Worm (Caenorhabditis elegans) whole organism, early embryonic: ENCODE data around the gene ZK550.6.

Experiments
- B0310.2 ChIP-seq: sonication (generic microtip); optimal IDR thresholded peaks from 2 replicates; lab custom pipeline; 2016; ENCODE audit warnings: mild to moderate bottlenecking, missing genetic modification characterization, missing compliant biosample characterization
- F13C5.2 ChIP-seq: sonication (generic microtip); optimal IDR thresholded peaks from 2 replicates; lab custom pipeline; 2017; ENCODE audit warnings: mild to moderate bottlenecking, missing genetic modification characterization, inconsistent platforms, missing compliant biosample characterization
- aly-1 ChIP-seq: sonication (generic microtip); optimal IDR thresholded peaks from 2 replicates; lab custom pipeline; 2016; ENCODE audit warnings: missing genetic modification characterization, missing compliant biosample characterization
- ama-1 ChIP-seq: fragments of 150-350 bp; optimal IDR thresholded peaks from 2 replicates; lab custom pipeline; 2014
- ceh-13 ChIP-seq: fragments of 200-800 bp; sonication (Bioruptor generic); optimal IDR thresholded peaks from 2 replicates; lab custom pipeline; 2018; ENCODE audit warnings: mild to moderate bottlenecking, missing genetic modification characterization, missing compliant biosample characterization
- ceh-36 ChIP-seq: sonication (generic microtip); optimal IDR thresholded peaks from 2 replicates; lab custom pipeline; 2016; ENCODE audit warnings: missing genetic modification characterization, inconsistent platforms, missing compliant biosample characterization
- ets-7 ChIP-seq: sonication (generic microtip); optimal IDR thresholded peaks from 2 replicates; lab custom pipeline; 2016; ENCODE audit warnings: missing genotype, missing genetic modification characterization, missing compliant biosample characterization
- flt-1 ChIP-seq: fragments of 200-800 bp; sonication (Bioruptor generic); IDR thresholded peaks from 2 replicates; pipeline ENCODE4 v1.3.6; 2022; ENCODE audit warnings: missing genetic modification characterization, missing compliant biosample characterization
- hmbx-1 ChIP-seq: sonication (generic microtip); optimal IDR thresholded peaks from 2 replicates; lab custom pipeline; 2016; ENCODE audit warnings: mild to moderate bottlenecking, missing genetic modification characterization, missing compliant biosample characterization
- hmg-4 ChIP-seq: fragments of 200-800 bp; sonication (Bioruptor generic); optimal IDR thresholded peaks from 2 replicates; lab custom pipeline; 2018; ENCODE audit warnings: mild to moderate bottlenecking, missing genetic modification characterization, missing compliant biosample characterization
- hnd-1 ChIP-seq: sonication (generic microtip); optimal IDR thresholded peaks from 2 replicates; lab custom pipeline; 2016; ENCODE audit warnings: missing genetic modification characterization, missing compliant biosample characterization
- pes-1 ChIP-seq: fragments of 200-800 bp; sonication (Bioruptor generic); IDR thresholded peaks from 2 replicates; pipeline ENCODE4 v1.3.6; 2022; ENCODE audit warnings: missing genetic modification reagents, missing genetic modification characterization, missing compliant biosample characterization
- scrt-1 ChIP-seq: fragments of 200-800 bp; sonication (Bioruptor generic); IDR thresholded peaks from 2 replicates; pipeline ENCODE4 v1.3.6; 2022; ENCODE audit warnings: missing genetic modification characterization, missing compliant biosample characterization
- sea-1 ChIP-seq: fragments of 200-800 bp; sonication (Bioruptor generic); conservative IDR thresholded peaks from 2 replicates; pipeline ENCODE4 v1.3.6; 2022; ENCODE audit warnings: missing genetic modification characterization, missing compliant biosample characterization
- tbx-11 ChIP-seq: fragments of 200-800 bp; sonication (Bioruptor generic); IDR thresholded peaks from 2 replicates; pipeline ENCODE4 v1.3.6; 2022; ENCODE audit warnings: missing genetic modification characterization, missing compliant biosample characterization
- tbx-37 ChIP-seq: fragments of 200-800 bp; sonication (Bioruptor generic); conservative IDR thresholded peaks from 2 replicates; pipeline ENCODE4 v1.3.6; 2022; ENCODE audit warnings: missing genetic modification reagents, missing genetic modification characterization, missing compliant biosample characterization
- tra-4 ChIP-seq: sonication (generic microtip); optimal IDR thresholded peaks from 2 replicates; lab custom pipeline; 2017; ENCODE audit warnings: missing genetic modification characterization, missing compliant biosample characterization

The ZK550.6 gene

ce11 chrIV:17248538-17248937, 13.7 kb downstream of the ZK550.6 start:
- TF ChIP-seq F13C5.2 (tag; lab: Kevin White, UChicago) = no peak
- TF ChIP-seq ceh-36 (tag; lab: Kevin White, UChicago) = no peak
- no peak for TF ChIP-seq tbx-37 (GFP tag; lab: Robert Waterston, UW)
- no peak for TF ChIP-seq ama-1 (lab: Kevin White, UChicago)
- TF ChIP-seq scrt-1 (GFP tag; lab: Robert Waterston, UW) = no peak
- no peak for TF ChIP-seq hmbx-1
- TF ChIP-seq aly-1 (tag; lab: Kevin White, UChicago) = no peak
- no peak for TF ChIP-seq ets-7 (tag; lab: Kevin White, UChicago)

- TF ChIP-seq hmg-4 = no peak
- TF ChIP-seq tbx-11 = no peak
- TF ChIP-seq ceh-13 (GFP tag; lab: Kevin White, UChicago) = no peak
- no peak for TF ChIP-seq hnd-1 (tag; lab: Kevin White, UChicago)
- no peak for TF ChIP-seq hmbx-1
- no peak for TF ChIP-seq tra-4
- TF ChIP-seq B0310.2 (tag; lab: Kevin White, UChicago) = no peak
- no peak for TF ChIP-seq ama-1 (lab: Kevin White, UChicago)
- no peak for TF ChIP-seq tbx-37 (GFP tag; lab: Robert Waterston, UW)
- no peak for TF ChIP-seq ceh-36 (tag; lab: Kevin White, UChicago)
These were observed 15.1 kb downstream of the ZK550.6 start for ce11 chrIV:17247184-17247583.

- no peak for TF ChIP-seq ceh-36 (tag; lab: Kevin White, UChicago)
- TF ChIP-seq tbx-11 = no peak
- no peak for TF ChIP-seq scrt-1 (GFP tag; lab: Robert Waterston, UW)
- no peak for TF ChIP-seq hnd-1 (tag; lab: Kevin White, UChicago)
- no peak for TF ChIP-seq ama-1 (lab: Kevin White, UChicago)
- no peak for TF ChIP-seq ceh-13 (GFP tag; lab: Kevin White, UChicago)
- no peak for TF ChIP-seq pes-1 (GFP tag; lab: Robert Waterston, UW)
- TF ChIP-seq aly-1 (tag; lab: Kevin White, UChicago) = no peak
- TF ChIP-seq hmbx-1 = no peak
- TF ChIP-seq tbx-37 (GFP tag; lab: Robert Waterston, UW) = no peak
- TF ChIP-seq tra-4 = no peak
- TF ChIP-seq B0310.2 (tag; lab: Kevin White, UChicago) = no peak
- no peak for TF ChIP-seq F13C5.2 (tag; lab: Kevin White, UChicago)
- TF ChIP-seq sea-1 = no peak
- TF ChIP-seq flt-1 = no peak
- no peak for TF ChIP-seq ets-7 (tag; lab: Kevin White, UChicago)
These were observed 17.1 kb downstream of the ZK550.6 start, which contains the start of gene ZK550.2 for ce11 chrIV:17245200-17245599. TSS of gene ZK550.2 (plus strand) at chrIV:17245584.

- TF ChIP-seq hmg-4 (no peak), sea-1 (no peak), hmbx-1 (no peak), scrt-1 (GFP tag; lab: Robert Waterston, UW) (no peak), flt-1 (no peak), ceh-36 (tag; lab: Kevin White, UChicago) (no peak), pes-1 (GFP tag; lab: Robert Waterston, UW) (no peak), aly-1 (tag; lab: Kevin White, UChicago) (no peak), hnd-1 (tag; lab: Kevin White, UChicago) (no peak), B0310.2 (tag; lab: Kevin White, UChicago) (no peak), ets-7 (tag; lab: Kevin White, UChicago) (no peak)
These were observed 23.3 kb downstream of the ZK550.6 start for ce11 chrIV:17238951-17239350.

ce11 chrIV:17237029-17237428, 25.3 kb downstream of the ZK550.6 start:
- TF ChIP-seq flt-1 (no peak), tra-4 (no peak), aly-1 (tag; lab: Kevin White, UChicago) (no peak), pes-1 (GFP tag; lab: Robert Waterston, UW) (no peak), B0310.2 (tag; lab: Kevin White, UChicago) (no peak), ets-7 (tag; lab: Kevin White, UChicago) (no peak), hmbx-1 (no peak), scrt-1 (GFP tag; lab: Robert Waterston, UW) (no peak), hnd-1 (tag; lab: Kevin White, UChicago) (no peak), ceh-13 (GFP tag; lab: Kevin White, UChicago) (no peak), hmg-4 (no peak), tbx-37 (GFP tag; lab: Robert Waterston, UW) (no peak), ceh-36 (tag; lab: Kevin White, UChicago) (no peak), tbx-11 (no peak)

- TF ChIP-seq ceh-13 (GFP tag; lab: Kevin White, UChicago) = no peak
- TF ChIP-seq tbx-11 = no peak
These were observed 28.8 kb downstream of the ZK550.6 start for ce11 chrIV:17233494-17233893.

ce11 chrIV:17232899-17233298, 29.4 kb downstream of the ZK550.6 start:
- no peak for TF ChIP-seq hmbx-1
- TF ChIP-seq pes-1 (GFP tag; lab: Robert Waterston, UW) = no peak
- no peak for TF ChIP-seq aly-1 (tag; lab: Kevin White, UChicago)
- no peak for TF ChIP-seq tra-4
- TF ChIP-seq tbx-37 (GFP tag; lab: Robert Waterston, UW) = no peak
- no peak for TF ChIP-seq ceh-36 (tag; lab: Kevin White, UChicago)
- TF ChIP-seq sea-1 = no peak
- TF ChIP-seq tbx-11 = no peak
- no peak for TF ChIP-seq F13C5.2 (tag; lab: Kevin White, UChicago)
- TF ChIP-seq scrt-1 (GFP tag; lab: Robert Waterston, UW) = no peak
- no peak for TF ChIP-seq ceh-13 (GFP tag; lab: Kevin White, UChicago)
- no peak for TF ChIP-seq ama-1 (lab: Kevin White, UChicago)
- no peak for TF ChIP-seq flt-1
- TF ChIP-seq hnd-1 (tag; lab: Kevin White, UChicago) = no peak
- TF ChIP-seq hmg-4 = no peak
- no peak for TF ChIP-seq ets-7 (tag; lab: Kevin White, UChicago)

- TF ChIP-seq sea-1 (no peak), B0310.2 (tag; lab: Kevin White, UChicago) (no peak), aly-1 (tag; lab: Kevin White, UChicago) (no peak), tra-4 (no peak), hmg-4 (no peak), scrt-1 (GFP tag; lab: Robert Waterston, UW) (no peak), F13C5.2 (tag; lab: Kevin White, UChicago) (no peak), ets-7 (tag; lab: Kevin White, UChicago) (no peak), pes-1 (GFP tag; lab: Robert Waterston, UW) (no peak), flt-1 (no peak), ama-1 (lab: Kevin White, UChicago) (no peak), ceh-13 (GFP tag; lab: Kevin White, UChicago) (no peak)
These were observed 31.3 kb downstream of the ZK550.6 start, which contains the start of gene npr-32 for ce11 chrIV:17230958-17231357. TSS of gene npr-32 (minus strand) at chrIV:17231058.
